Worm (Caenorhabditis elegans): ENCODE measurements around the gene F29G9.1.
A peak's percentile ranks its signal among the peaks of the same experiment; 100 is the strongest.

The F29G9.1 gene

DNA sequence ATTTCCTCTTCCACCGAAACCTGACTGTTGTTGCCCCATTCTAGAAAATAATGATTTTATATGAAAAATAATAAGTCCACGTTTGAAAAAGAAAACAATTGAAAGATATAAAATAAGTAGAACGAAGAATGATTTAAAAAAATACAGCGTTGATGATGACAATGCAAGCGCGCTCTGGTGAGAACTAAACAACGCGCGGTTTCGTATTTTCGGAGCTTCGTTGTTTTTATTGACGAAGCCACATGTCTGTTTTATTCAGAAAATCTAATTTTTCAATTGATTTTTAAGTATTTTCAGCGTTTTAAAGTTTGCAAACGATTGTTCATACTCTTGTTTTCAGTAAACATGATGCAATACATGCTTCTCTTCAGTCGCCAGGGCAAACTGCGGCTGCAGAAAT is 21.3 kb upstream of the F29G9.1 start, which contains the start of the genes rpt-2 and aps-1 (continued):
- TF ChIP-seq T20F7.1 (GFP tag; optimal IDR thresholded peaks at IDR 0.05) (peak; percentile 100), ceh-28 (tag; optimal IDR thresholded peaks at IDR 0.05) (no peak), mxl-3 (GFP tag; optimal IDR thresholded peaks at IDR 0.05) (peak; percentile 50), mes-2 (tag; optimal IDR thresholded peaks at IDR 0.05; ENCODE audit: poor library complexity, severe bottlenecking) (peak; percentile 87), attf-4 (tag; optimal IDR thresholded peaks at IDR 0.05) (no peak), mdt-29 (GFP tag; IDR thresholded peaks at IDR 0.05) (no peak), nhr-102 (tag; optimal IDR thresholded peaks at IDR 0.05) (no peak), T26A8.4 (GFP tag; IDR thresholded peaks at IDR 0.05) (no peak), daf-8 (GFP tag; IDR thresholded peaks at IDR 0.05) (no peak), spr-1 (tag; optimal IDR thresholded peaks at IDR 0.05) (no peak), nhr-48 (tag; optimal IDR thresholded peaks at IDR 0.05) (no peak), nhr-41 (GFP tag; IDR thresholded peaks at IDR 0.05) (no peak), pqm-1 (tag; optimal IDR thresholded peaks at IDR 0.05) (peak; percentile 8), zip-11 (GFP tag; IDR thresholded peaks at IDR 0.05) (no peak), madf-9 (GFP tag; conservative IDR thresholded peaks at IDR 0.05) (no peak), ceh-20 (GFP tag; IDR thresholded peaks at IDR 0.05) (no peak), daf-19 (GFP tag; conservative IDR thresholded peaks at IDR 0.05) (no peak), F49E8.2 (tag; optimal IDR thresholded peaks at IDR 0.05; ENCODE audit: borderline replicate concordance) (no peak), mep-1 (tag; optimal IDR thresholded peaks at IDR 0.05) (peak; percentile 85), lin-1 (GFP tag; IDR thresholded peaks at IDR 0.05) (no peak), nhr-6 (tag; optimal IDR thresholded peaks at IDR 0.05) (peak; percentile 45), ceh-82 (tag; optimal IDR thresholded peaks at IDR 0.05) (no peak), set-16 (GFP tag; IDR thresholded peaks at IDR 0.05) (no peak), sdz-12 (GFP tag; optimal IDR thresholded peaks at IDR 0.05) (no peak), egl-43 (GFP tag; IDR thresholded peaks at IDR 0.05) (no peak), F44E2.7 (GFP tag; IDR thresholded peaks at IDR 0.05) (no peak), lim-7 (GFP tag; IDR thresholded peaks at IDR 0.05) (no peak), nhr-76 (tag; optimal IDR thresholded peaks at IDR 0.05) (no peak), hlh-11 (tag; optimal IDR thresholded peaks at IDR 0.05) (peak; percentile 60)

DNA sequence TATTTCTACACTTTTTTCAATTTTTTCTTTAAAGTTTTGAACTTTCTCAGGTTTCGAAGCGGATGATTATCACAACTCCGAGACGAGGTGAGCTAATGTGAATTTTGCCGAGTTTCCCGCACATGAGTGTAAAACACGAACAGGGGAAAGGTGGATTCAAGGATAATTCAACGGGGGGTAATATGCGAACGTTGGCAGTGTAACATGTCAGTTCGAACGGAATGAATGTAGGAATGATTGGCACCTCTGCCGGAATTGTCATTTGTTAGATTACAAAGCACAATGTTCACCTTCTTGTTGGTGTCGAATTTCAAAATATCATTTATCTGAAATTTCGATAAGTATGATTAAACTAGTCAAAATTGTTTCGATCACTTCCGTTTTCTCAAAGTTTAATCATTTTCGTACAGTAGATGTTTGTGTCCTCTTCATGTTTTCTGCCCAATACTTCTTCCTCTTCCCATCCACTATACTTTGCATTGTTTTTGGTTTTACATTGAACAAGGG is 19.9 kb upstream of the F29G9.1 start, which contains the start of gene picc-1:
TSS of gene picc-1 (plus strand) at position 51 of the 507 bp plus-strand sequence.
- TF ChIP-seq vab-7 (GFP tag; IDR thresholded peaks at IDR 0.05) (no peak), attf-4 (tag; optimal IDR thresholded peaks at IDR 0.05) (no peak), hlh-30 (tag; optimal IDR thresholded peaks at IDR 0.05; ENCODE audit: insufficient read depth) (no peak), lsy-2 (tag; optimal IDR thresholded peaks at IDR 0.05) (peak in 1 of 2 experiments; percentile 11), R02D3.7 (tag; optimal IDR thresholded peaks at IDR 0.05) (no peak), nhr-48 (tag; optimal IDR thresholded peaks at IDR 0.05) (peak; percentile 47), mep-1 (tag; optimal IDR thresholded peaks at IDR 0.05) (peak; percentile 72), lin-39 (tag; optimal IDR thresholded peaks at IDR 0.05) (no peak), madf-9 (GFP tag; conservative IDR thresholded peaks at IDR 0.05) (no peak), T20F7.1 (GFP tag; optimal IDR thresholded peaks at IDR 0.05) (peak; percentile 24), aha-1 (tag) (peak; percentile 96), mes-2 (tag; optimal IDR thresholded peaks at IDR 0.05; ENCODE audit: poor library complexity, severe bottlenecking) (peak; percentile 38), lin-38 (GFP tag; IDR thresholded peaks at IDR 0.05) (peak; percentile 63), nhr-102 (tag; optimal IDR thresholded peaks at IDR 0.05) (peak; percentile 69), egl-43 (GFP tag; IDR thresholded peaks at IDR 0.05) (peak; percentile 31; the same call in 1 of the 2 replicates), snpc-1.2 (GFP tag; IDR thresholded peaks at IDR 0.05) (0 out of 2 replicates have a peak, but pooled peaks have one; percentile 36), Y48G9A.11 (GFP tag; IDR thresholded peaks at IDR 0.05) (peak; percentile 69), dmd-9 (GFP tag; IDR thresholded peaks at IDR 0.05) (0 out of 2 replicates have a peak, but pooled peaks have one; percentile 38), dve-1 (tag; optimal IDR thresholded peaks at IDR 0.05; ENCODE audit: insufficient read depth) (peak; percentile 21), T26A8.4 (GFP tag; IDR thresholded peaks at IDR 0.05) (0 out of 2 replicates have a peak, but pooled peaks have one; percentile 27), lin-13 (GFP tag; optimal IDR thresholded peaks at IDR 0.05) (no peak), ceh-62 (tag; optimal IDR thresholded peaks at IDR 0.05) (no peak), ctbp-1 (GFP tag; IDR thresholded peaks at IDR 0.05) (no peak), duxl-1 (tag; optimal IDR thresholded peaks at IDR 0.05; ENCODE audit: poor library complexity) (peak; percentile 64), nhr-76 (tag; optimal IDR thresholded peaks at IDR 0.05) (no peak), ama-1 (optimal IDR thresholded peaks at IDR 0.05) (peak; percentile 89)
